Worm (Caenorhabditis elegans) whole organism, L2 larva: ENCODE measurements around the gene glo-1.

Experiments used
- C34F6.9 ChIP-seq: fragments of 150-350 bp; optimal IDR thresholded peaks from 2 replicates; lab custom pipeline; 2014; ENCODE audit warnings: missing biosample characterization, missing genetic modification characterization
- F13H6.1 ChIP-seq: sonication (generic microtip); optimal IDR thresholded peaks from 2 replicates; lab custom pipeline; 2016; ENCODE audit warnings: missing genetic modification characterization, missing compliant biosample characterization
- R02D3.7 ChIP-seq: fragments of 150-350 bp; optimal IDR thresholded peaks from 2 replicates; lab custom pipeline; 2014; ENCODE audit warnings: missing biosample characterization, missing genetic modification characterization
- ZK546.5 ChIP-seq: sonication (generic microtip); optimal IDR thresholded peaks from 2 replicates; lab custom pipeline; 2017; ENCODE audit warnings: missing biosample characterization, missing genetic modification characterization
- alr-1 ChIP-seq: fragments of 150-350 bp; optimal IDR thresholded peaks from 2 replicates; lab custom pipeline; 2014; ENCODE audit warnings: missing biosample characterization, missing genetic modification characterization
- aly-2 ChIP-seq: fragments of 150-350 bp; optimal IDR thresholded peaks from 2 replicates; lab custom pipeline; 2014; ENCODE audit warnings: missing biosample characterization, missing genetic modification characterization
- ama-1 ChIP-seq: fragments of 150-350 bp; optimal IDR thresholded peaks from 2 replicates; lab custom pipeline; 2018; ENCODE audit warnings: inconsistent platforms
- blmp-1 ChIP-seq: sonication (generic microtip); optimal IDR thresholded peaks from 2 replicates; lab custom pipeline; 2017; ENCODE audit warnings: missing genetic modification characterization, mild to moderate bottlenecking, missing compliant biosample characterization, antibody characterized with exemption, moderate library complexity; ENCODE audit not compliant: insufficient read depth
- ceh-16 ChIP-seq: fragments of 150-350 bp; optimal IDR thresholded peaks from 2 replicates; lab custom pipeline; 2014; ENCODE audit warnings: missing biosample characterization, missing genetic modification characterization
- ceh-82 ChIP-seq: fragments of 150-350 bp; optimal IDR thresholded peaks from 2 replicates; lab custom pipeline; 2014; ENCODE audit warnings: missing biosample characterization, missing genetic modification characterization
- crh-2 ChIP-seq: sonication (generic microtip); optimal IDR thresholded peaks from 2 replicates; lab custom pipeline; 2017; ENCODE audit warnings: missing biosample characterization, missing genetic modification characterization
- egl-27 ChIP-seq: sonication (generic microtip); optimal IDR thresholded peaks from 3 replicates; lab custom pipeline; 2017; ENCODE audit warnings: missing biosample characterization, missing genetic modification reagents, missing genetic modification characterization
- elt-1 ChIP-seq: fragments of 150-350 bp; optimal IDR thresholded peaks from 2 replicates; lab custom pipeline; 2014; ENCODE audit warnings: missing biosample characterization, missing genetic modification characterization
- elt-3 ChIP-seq: sonication (generic microtip); optimal IDR thresholded peaks from 2 replicates; lab custom pipeline; 2017; ENCODE audit warnings: missing biosample characterization, missing genetic modification characterization
- fos-1 ChIP-seq: fragments of 150-350 bp; optimal IDR thresholded peaks from 2 replicates; lab custom pipeline; 2014; ENCODE audit warnings: missing biosample characterization, missing genetic modification characterization
- gmeb-1 ChIP-seq: fragments of 150-350 bp; optimal IDR thresholded peaks from 2 replicates; lab custom pipeline; 2014; ENCODE audit warnings: missing biosample characterization, missing genetic modification characterization
- lin-11 ChIP-seq: fragments of 150-350 bp; sonication (generic microtip); optimal IDR thresholded peaks from 2 replicates; lab custom pipeline; 2014; ENCODE audit warnings: missing biosample characterization, missing genetic modification characterization, inconsistent platforms, mixed read lengths
- lin-39 ChIP-seq: fragments of 150-350 bp; optimal IDR thresholded peaks from 2 replicates; lab custom pipeline; 2014; ENCODE audit warnings: missing biosample characterization, missing genetic modification reagents, missing genetic modification characterization
- mab-5 ChIP-seq: fragments of 150-350 bp; optimal IDR thresholded peaks from 2 replicates; lab custom pipeline; 2014; ENCODE audit warnings: missing biosample characterization, missing genetic modification characterization
- mbf-1 ChIP-seq: sonication (generic microtip); optimal IDR thresholded peaks from 2 replicates; lab custom pipeline; 2017; ENCODE audit warnings: missing biosample characterization, missing genetic modification characterization
- mdl-1 ChIP-seq, 2 experiments: fragments of 150-350 bp in 1 of 2; sonication (generic microtip) in 1 of 2; optimal IDR thresholded peaks; 2 replicates each; lab custom pipeline; 2017; ENCODE audit warnings: missing biosample characterization in 2 of 2, missing genetic modification characterization in 2 of 2
- nhr-10 ChIP-seq: sonication (generic microtip); optimal IDR thresholded peaks from 2 replicates; lab custom pipeline; 2017; ENCODE audit warnings: missing biosample characterization, missing genetic modification characterization
- nhr-12 ChIP-seq: fragments of 150-350 bp; optimal IDR thresholded peaks from 2 replicates; lab custom pipeline; 2014; ENCODE audit warnings: missing biosample characterization, missing genetic modification characterization
- nhr-129 ChIP-seq: fragments of 150-350 bp; optimal IDR thresholded peaks from 2 replicates; lab custom pipeline; 2014; ENCODE audit warnings: missing biosample characterization, missing genetic modification characterization
- nhr-237 ChIP-seq: fragments of 150-350 bp; optimal IDR thresholded peaks from 2 replicates; lab custom pipeline; 2014; ENCODE audit warnings: missing biosample characterization, missing genetic modification characterization
- nhr-6 ChIP-seq: fragments of 150-350 bp; optimal IDR thresholded peaks from 2 replicates; lab custom pipeline; 2014; ENCODE audit warnings: missing biosample characterization, missing genetic modification characterization
- nhr-77 ChIP-seq: fragments of 150-350 bp; optimal IDR thresholded peaks from 2 replicates; lab custom pipeline; 2014; ENCODE audit warnings: missing biosample characterization, missing genetic modification characterization
- peb-1 ChIP-seq: fragments of 150-350 bp; optimal IDR thresholded peaks from 2 replicates; lab custom pipeline; 2014; ENCODE audit warnings: missing biosample characterization, missing genetic modification characterization
- sem-4 ChIP-seq: fragments of 150-350 bp; optimal IDR thresholded peaks from 2 replicates; lab custom pipeline; 2014; ENCODE audit warnings: missing biosample characterization, missing genetic modification reagents, missing genetic modification characterization
- skn-1 ChIP-seq: sonication (generic microtip); optimal IDR thresholded peaks from 2 replicates; lab custom pipeline; 2017; ENCODE audit warnings: missing biosample characterization, missing genetic modification characterization
- sma-3 ChIP-seq: sonication (generic microtip); optimal IDR thresholded peaks from 2 replicates; lab custom pipeline; 2016; ENCODE audit warnings: missing genetic modification reagents, missing genetic modification characterization, missing compliant biosample characterization
- sma-9 ChIP-seq, 2 experiments: fragments of 150-350 bp in 1 of 2; sonication (generic microtip) in 1 of 2; optimal IDR thresholded peaks; 2 replicates each; lab custom pipeline; 2014 to 2016; ENCODE audit warnings: missing genetic modification characterization in 2 of 2, mild to moderate bottlenecking in 1 of 2, missing biosample characterization in 1 of 2, missing compliant biosample characterization in 1 of 2, missing genetic modification reagents in 1 of 2, moderate library complexity in 1 of 2
- snpc-4 ChIP-seq: fragments of 150-350 bp; optimal IDR thresholded peaks from 2 replicates; lab custom pipeline; 2014; ENCODE audit warnings: missing biosample characterization, missing genetic modification characterization
- zag-1 ChIP-seq: fragments of 150-350 bp; optimal IDR thresholded peaks from 2 replicates; lab custom pipeline; 2014; ENCODE audit warnings: missing biosample characterization, missing genetic modification characterization
- ztf-1 ChIP-seq: fragments of 200-800 bp; sonication (Bioruptor generic); conservative IDR thresholded peaks from 2 replicates; pipeline ENCODE4 v1.3.6; 2022; ENCODE audit warnings: missing genetic modification characterization, missing compliant biosample characterization
- ztf-4 ChIP-seq: fragments of 150-350 bp; optimal IDR thresholded peaks from 2 replicates; lab custom pipeline; 2014; ENCODE audit warnings: missing biosample characterization, missing genetic modification characterization

glo-1 gene

ce11 chrX:9862916-9863624, 18.9 kb downstream of the glo-1 start, which contains the start of the genes gst-36 and R07B1.5:
Gene gst-36, minus strand, starts transcription at chrX:9862960.
Gene R07B1.5, plus strand, starts transcription at chrX:9863580.
- peak; percentile 64 for TF ChIP-seq fos-1 (tag; lab: Kevin White, UChicago)
- peak; percentile 33 for TF ChIP-seq crh-2 (tag; lab: Kevin White, UChicago)
- no peak for TF ChIP-seq mbf-1 (tag; lab: Kevin White, UChicago)
- TF ChIP-seq elt-3 (tag; lab: Kevin White, UChicago): no peak
- TF ChIP-seq snpc-4: no peak
- no peak for TF ChIP-seq sma-3 (GFP tag; lab: Kevin White, UChicago)
- no peak for TF ChIP-seq nhr-237 (tag; lab: Kevin White, UChicago)
- no peak for TF ChIP-seq ceh-16
- no peak for TF ChIP-seq ztf-1 (GFP tag; lab: Robert Waterston, UW)
- TF ChIP-seq nhr-129 (tag; lab: Kevin White, UChicago): no peak
- TF ChIP-seq skn-1 (tag; lab: Kevin White, UChicago): peak; percentile 39
- TF ChIP-seq, all 48 proteins: peak for 3

DNA sequence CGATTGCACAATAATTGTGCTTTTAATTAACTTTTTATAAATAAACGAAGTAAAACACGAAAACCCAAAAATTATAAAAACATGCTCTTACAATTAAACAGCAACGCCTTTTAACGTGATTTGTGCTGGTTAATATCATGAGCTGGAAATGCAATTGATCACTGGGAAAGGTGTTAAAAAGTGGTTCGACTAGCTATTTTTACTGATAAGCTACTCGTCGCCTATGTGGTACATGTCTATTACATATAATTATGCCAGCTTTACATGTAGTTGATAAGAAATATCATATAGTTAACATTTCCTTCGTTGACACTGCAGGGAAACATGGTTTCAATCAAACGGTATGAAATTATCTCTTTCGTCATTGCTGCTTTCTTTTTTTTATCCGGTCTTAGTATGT, 23.9 kb downstream of the glo-1 start, which contains the start of gene scav-5:
scav-5 (plus strand) TSS at position 297 of the 400 bp plus-strand sequence.
- peak; percentile 13 for TF ChIP-seq sma-9 (GFP tag; optimal IDR thresholded peaks at IDR 0.05; lab: Kevin White, UChicago)
- TF ChIP-seq sma-9 (tag; optimal IDR thresholded peaks at IDR 0.05; lab: Kevin White, UChicago): no peak
- no peak for TF ChIP-seq mbf-1 (tag; lab: Kevin White, UChicago)
- TF ChIP-seq elt-3 (tag; lab: Kevin White, UChicago): no peak
- TF ChIP-seq crh-2 (tag; lab: Kevin White, UChicago): peak; percentile 57
- no peak for TF ChIP-seq ceh-16
- no peak for TF ChIP-seq egl-27 (tag; lab: Kevin White, UChicago)
- no peak for TF ChIP-seq peb-1
- no peak for TF ChIP-seq C34F6.9
- no peak for TF ChIP-seq ZK546.5 (tag; lab: Kevin White, UChicago)
- peak; percentile 5 for TF ChIP-seq sma-3 (GFP tag; lab: Kevin White, UChicago)
- no peak for TF ChIP-seq sem-4 (tag; lab: Kevin White, UChicago)
- peak; percentile 1 for TF ChIP-seq gmeb-1
- peak; percentile 66 for TF ChIP-seq skn-1 (tag; lab: Kevin White, UChicago)
- TF ChIP-seq ama-1 (lab: Kevin White, UChicago): no peak
- TF ChIP-seq fos-1 (tag; lab: Kevin White, UChicago): peak; percentile 91

DNA sequence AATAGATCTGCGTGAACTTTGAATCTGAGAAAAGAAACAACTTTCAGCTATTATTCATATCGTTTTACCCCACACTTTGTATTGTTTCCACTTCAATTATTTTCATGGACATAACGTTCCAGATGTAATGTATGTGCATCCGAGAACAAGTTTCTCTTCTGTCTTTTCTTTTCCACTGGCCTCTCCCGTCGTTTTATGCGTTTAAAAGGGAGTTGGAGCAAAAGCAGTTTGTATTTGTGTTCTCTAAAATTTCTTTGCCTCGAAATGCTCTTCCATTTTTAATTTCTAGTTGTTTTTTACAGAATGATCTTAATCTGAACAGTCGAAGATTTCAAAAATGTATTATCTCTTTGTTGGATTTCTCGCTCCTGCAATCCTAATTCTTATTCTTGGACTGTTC, 25.4 kb downstream of the glo-1 start, which contains the start of gene R07B1.11:
R07B1.11 (plus strand) TSS at position 301 of the 400 bp plus-strand sequence.
- TF ChIP-seq ama-1 (lab: Kevin White, UChicago) (no peak), alr-1 (tag; lab: Kevin White, UChicago) (no peak), lin-39 (no peak), nhr-237 (tag; lab: Kevin White, UChicago) (no peak), nhr-77 (no peak), ztf-4 (tag; lab: Kevin White, UChicago) (no peak), zag-1 (tag; lab: Kevin White, UChicago) (no peak), ceh-82 (tag; lab: Kevin White, UChicago) (no peak)
- TF ChIP-seq, all 48 proteins: peak for 0

ce11 chrX:9851745-9852330, 30.2 kb downstream of the glo-1 start, which contains the start of gene lec-7:
Gene lec-7, plus strand, starts transcription at chrX:9852041.
- TF ChIP-seq ceh-82 (tag; lab: Kevin White, UChicago) (no peak), fos-1 (tag; lab: Kevin White, UChicago) (peak; percentile 66), C34F6.9 (no peak), nhr-129 (tag; lab: Kevin White, UChicago) (peak; percentile 20)
- TF ChIP-seq, all 48 proteins: peak for 2

- peak; percentile 90 for TF ChIP-seq fos-1 (tag; lab: Kevin White, UChicago)
- TF ChIP-seq ceh-16: no peak
Measured at ce11 chrX:9850258-9850657, 31.8 kb downstream of the glo-1 start, which contains the start of gene lec-8. Gene lec-8, plus strand, starts transcription at chrX:9850571.

DNA sequence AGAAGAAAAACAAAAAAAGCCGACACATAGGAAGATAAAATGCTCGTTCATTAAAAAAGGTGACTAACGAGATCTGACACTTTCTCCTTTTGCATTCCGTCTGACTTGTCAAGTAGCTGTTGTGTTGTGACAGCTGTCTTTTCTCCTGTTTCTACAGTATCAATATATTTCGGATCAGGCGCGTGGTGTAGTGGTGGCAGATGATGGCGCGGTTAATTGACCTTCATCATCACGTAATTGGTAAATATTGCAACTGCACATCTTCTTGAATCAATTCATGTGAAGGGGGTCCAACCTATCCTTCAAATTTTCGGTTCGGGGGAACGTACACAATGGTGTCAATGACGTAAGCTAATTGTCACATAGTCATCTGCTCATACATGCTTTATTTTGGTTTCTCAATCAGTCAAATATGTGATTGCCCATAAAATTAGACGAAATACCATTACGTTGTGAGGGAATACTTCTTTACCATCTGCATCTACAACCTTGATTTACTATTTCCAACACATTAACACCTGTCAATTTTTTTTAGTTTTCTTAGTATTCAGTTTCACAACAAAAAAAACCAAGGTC, 33.7 kb downstream of the glo-1 start:
- TF ChIP-seq C34F6.9 (no peak), nhr-6 (tag; lab: Kevin White, UChicago) (no peak), ceh-82 (tag; lab: Kevin White, UChicago) (no peak), nhr-10 (tag; lab: Kevin White, UChicago) (no peak), sma-3 (GFP tag; lab: Kevin White, UChicago) (no peak), lin-11 (no peak), aly-2 (tag; lab: Kevin White, UChicago) (no peak), R02D3.7 (no peak), mdl-1 (tag; optimal IDR thresholded peaks at IDR 0.05; lab: Kevin White, UChicago) (no peak), elt-1 (no peak), fos-1 (tag; lab: Kevin White, UChicago) (no peak), egl-27 (tag; lab: Kevin White, UChicago) (no peak), blmp-1 (no peak), mab-5 (tag; lab: Kevin White, UChicago) (no peak), ztf-4 (tag; lab: Kevin White, UChicago) (no peak), F13H6.1 (no peak), nhr-12 (no peak)
